Fruit fly (Drosophila melanogaster): Measurements from ENCODE around the gene CG33257.

Gene CG33257

DNA sequence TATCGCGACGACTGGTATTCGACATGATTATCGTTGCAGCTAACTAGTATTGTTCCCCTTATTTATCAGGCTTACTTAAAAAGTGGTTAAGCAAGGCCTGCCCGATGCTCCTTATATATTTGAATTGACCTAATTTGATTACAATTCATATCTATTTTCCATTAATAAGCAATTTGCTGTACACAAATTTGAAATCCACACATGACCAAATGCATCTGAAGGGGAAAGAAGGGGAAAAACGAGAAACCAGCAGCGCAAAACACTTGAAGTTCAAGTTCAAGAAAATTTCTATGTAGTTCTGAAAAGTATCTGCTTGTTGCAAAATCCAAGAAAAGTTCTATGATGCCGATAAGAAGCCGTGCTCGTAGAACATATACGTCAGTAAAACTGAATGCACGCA is 19.5 kb upstream of the CG33257 start, which contains the start of the genes CG13040 and CG13039:
Gene CG13040 (minus strand): TSS at position 101 of the 400 bp plus-strand sequence.
Gene CG13039 (minus strand): TSS at position 106 of the 400 bp plus-strand sequence.
- no peak for TF ChIP-seq Sin3A (optimal IDR thresholded peaks at IDR 0.05)
- no peak for TF ChIP-seq insv (optimal IDR thresholded peaks at IDR 0.05)
- TF ChIP-seq ttk (optimal IDR thresholded peaks at IDR 0.05), result no peak

DNA sequence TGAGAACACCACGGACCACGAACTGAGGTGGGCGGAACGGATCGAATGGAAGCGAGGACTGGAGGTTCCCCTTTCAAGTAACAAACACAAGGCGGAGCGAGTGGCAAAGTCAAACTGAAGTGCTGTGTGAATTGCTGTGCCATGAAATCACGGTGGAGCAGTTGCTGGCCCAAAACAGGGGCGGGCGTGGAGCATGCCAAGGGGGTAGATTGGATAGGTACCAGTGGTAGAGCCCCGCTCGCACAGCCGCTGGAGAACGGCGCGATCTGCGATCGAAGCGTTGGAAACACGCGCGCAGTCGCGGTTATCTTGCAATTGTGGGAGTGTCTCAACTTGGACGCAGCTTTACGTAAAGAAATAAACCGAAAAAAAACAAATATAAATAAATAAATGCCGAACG is 18.3 kb upstream of the CG33257 start, which contains the start of gene CG13038:
Gene CG13038 (minus strand): TSS at position 118 of the 400 bp plus-strand sequence.
- TF ChIP-seq ttk (optimal IDR thresholded peaks at IDR 0.05) (no peak), Sin3A (optimal IDR thresholded peaks at IDR 0.05) (no peak)

DNA sequence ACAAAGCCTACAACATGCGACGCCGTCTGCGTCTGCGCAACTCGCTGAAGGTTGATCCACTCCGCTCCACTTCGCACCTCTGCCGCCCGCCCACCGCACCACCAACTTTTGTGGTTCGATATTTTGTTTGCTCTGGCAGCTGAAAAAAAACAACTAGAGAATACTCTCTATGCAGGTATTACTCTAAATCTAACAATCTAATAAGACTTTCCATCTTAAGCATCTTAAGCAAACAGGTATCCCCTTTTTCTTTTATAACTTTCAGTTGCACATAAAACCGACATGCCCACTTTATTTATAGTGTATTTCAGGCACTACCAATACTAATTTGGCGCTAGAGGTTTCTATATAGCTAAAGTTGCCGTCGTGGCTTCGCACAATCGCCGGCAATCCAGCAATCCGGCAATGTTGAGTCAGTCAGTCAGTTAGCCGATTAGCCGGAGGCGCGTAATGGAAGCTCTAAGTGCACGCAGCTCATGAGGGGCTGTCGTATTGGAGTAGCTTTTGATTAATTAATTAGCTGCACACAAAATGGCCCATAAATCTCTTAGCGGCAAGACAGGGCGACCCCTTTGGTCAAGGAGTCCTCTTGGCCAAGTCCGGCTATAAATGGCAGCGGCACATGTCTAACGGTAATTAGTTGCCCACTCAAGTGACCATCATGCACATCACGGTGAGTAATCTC is 17.8 kb upstream of the CG33257 start, which contains the start of gene CG13058:
Gene CG13058 (plus strand): TSS at position 635 of the 685 bp plus-strand sequence.
- no peak for TF ChIP-seq Myc (optimal IDR thresholded peaks at IDR 0.05)
- no peak for TF ChIP-seq h (optimal IDR thresholded peaks at IDR 0.05)
- TF ChIP-seq ttk (optimal IDR thresholded peaks at IDR 0.05), result no peak
- TF ChIP-seq insv (optimal IDR thresholded peaks at IDR 0.05), result no peak
- no peak for TF ChIP-seq Sin3A (optimal IDR thresholded peaks at IDR 0.05)
- no peak for TF ChIP-seq psq (optimal IDR thresholded peaks at IDR 0.05)

DNA sequence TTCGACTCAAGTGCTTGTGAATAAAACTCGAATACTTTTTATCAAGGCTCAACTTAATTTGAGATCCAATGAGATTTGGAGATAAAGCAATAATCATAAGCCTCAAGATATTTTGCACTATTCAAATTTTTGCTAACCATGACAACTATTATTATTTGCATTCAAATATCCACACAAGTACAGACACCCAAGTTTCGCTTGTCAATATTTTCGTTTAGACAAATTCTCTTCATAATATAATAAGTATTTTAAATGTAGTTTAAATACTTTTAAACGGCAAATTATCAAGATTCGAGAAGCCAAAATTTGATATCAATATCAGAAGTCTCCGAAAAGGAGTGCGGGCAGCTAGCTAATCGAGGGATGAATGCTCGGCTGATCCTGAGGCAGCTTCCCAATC is 16.6 kb upstream of the CG33257 start, which contains the start of gene CG33061:
Gene CG33061 (plus strand): TSS at position 301 of the 400 bp plus-strand sequence.
- TF ChIP-seq insv (optimal IDR thresholded peaks at IDR 0.05), result no peak
- TF ChIP-seq ttk (optimal IDR thresholded peaks at IDR 0.05), result no peak
- TF ChIP-seq Sin3A (optimal IDR thresholded peaks at IDR 0.05), result no peak
- no peak for TF ChIP-seq Myc (optimal IDR thresholded peaks at IDR 0.05)
- TF ChIP-seq psq (optimal IDR thresholded peaks at IDR 0.05), result no peak
- TF ChIP-seq h (optimal IDR thresholded peaks at IDR 0.05), result no peak

DNA sequence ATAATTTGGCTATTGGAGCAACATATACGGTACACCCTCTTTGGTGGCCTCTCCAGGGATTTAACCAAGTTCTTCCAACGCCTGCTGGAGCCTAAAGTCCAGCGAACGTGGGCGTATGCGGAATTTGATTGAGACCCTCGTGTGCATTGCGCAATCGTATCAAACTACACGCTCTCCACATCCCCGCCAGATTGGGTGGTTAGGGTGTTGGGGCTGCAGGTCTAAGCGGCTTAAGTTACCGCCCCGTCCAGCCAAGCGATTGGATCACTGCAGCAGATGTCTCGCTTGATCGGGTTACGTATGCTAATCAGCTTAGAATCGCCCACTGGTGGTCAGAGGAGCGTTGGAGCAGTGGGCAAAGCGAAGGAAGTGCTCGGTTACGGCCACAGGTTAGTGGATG is 15.4 kb upstream of the CG33257 start, which contains the start of gene CG33060:
Gene CG33060 (plus strand): TSS at position 301 of the 400 bp plus-strand sequence.
- TF ChIP-seq Myc (optimal IDR thresholded peaks at IDR 0.05), result no peak
- no peak for TF ChIP-seq ttk (optimal IDR thresholded peaks at IDR 0.05)
- no peak for TF ChIP-seq insv (optimal IDR thresholded peaks at IDR 0.05)
- TF ChIP-seq Sin3A (optimal IDR thresholded peaks at IDR 0.05), result no peak
- no peak for TF ChIP-seq h (optimal IDR thresholded peaks at IDR 0.05)
- no peak for TF ChIP-seq psq (optimal IDR thresholded peaks at IDR 0.05)

DNA sequence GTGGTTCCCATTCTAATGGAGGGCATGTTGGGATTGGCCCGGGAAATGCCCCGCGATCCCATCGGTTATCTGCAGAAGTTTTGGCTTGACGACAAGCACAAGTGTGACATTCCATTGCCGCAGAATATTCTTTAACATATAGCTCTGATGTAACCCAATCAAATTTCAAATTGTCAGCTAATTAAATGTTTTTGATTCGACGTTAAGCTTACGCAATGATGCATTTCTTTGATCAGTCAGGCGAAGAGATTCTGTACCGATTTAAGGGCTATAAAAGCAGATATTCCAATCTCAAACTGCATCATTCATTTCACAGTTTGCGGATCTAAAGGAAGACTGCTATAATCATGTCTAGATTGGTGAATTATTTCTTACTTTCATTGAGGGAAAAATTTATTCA is 14.5 kb upstream of the CG33257 start, which contains the start of gene retinin:
Gene retinin (plus strand): TSS at position 301 of the 400 bp plus-strand sequence.
- no peak for TF ChIP-seq h (optimal IDR thresholded peaks at IDR 0.05)
- TF ChIP-seq psq (optimal IDR thresholded peaks at IDR 0.05), result no peak
- no peak for TF ChIP-seq Sin3A (optimal IDR thresholded peaks at IDR 0.05)
- no peak for TF ChIP-seq ttk (optimal IDR thresholded peaks at IDR 0.05)
- no peak for TF ChIP-seq Myc (optimal IDR thresholded peaks at IDR 0.05)
- no peak for TF ChIP-seq insv (optimal IDR thresholded peaks at IDR 0.05)

DNA sequence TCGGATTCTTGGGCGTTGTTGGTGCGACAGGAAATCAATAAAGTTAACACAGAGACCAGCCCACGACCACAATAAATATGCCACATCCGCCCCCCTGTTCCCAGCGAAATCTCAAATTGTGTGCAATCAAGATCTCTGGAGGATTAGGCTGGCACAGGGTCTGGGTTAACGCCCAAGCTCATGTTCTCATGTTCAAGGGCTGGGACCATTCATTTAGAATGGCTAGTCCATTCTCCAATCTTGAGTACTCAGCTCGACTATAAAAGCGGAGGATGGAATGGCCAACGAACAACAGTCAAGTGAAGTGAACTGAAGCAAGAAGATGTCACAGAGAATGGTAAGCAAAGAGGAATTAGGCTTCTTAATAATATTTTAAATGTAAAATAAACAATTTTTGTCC is 13.1 kb upstream of the CG33257 start, which contains the start of gene CG13056:
Gene CG13056 (plus strand): TSS at position 301 of the 400 bp plus-strand sequence.
- TF ChIP-seq Myc (optimal IDR thresholded peaks at IDR 0.05), result no peak
- no peak for TF ChIP-seq psq (optimal IDR thresholded peaks at IDR 0.05)
- no peak for TF ChIP-seq Sin3A (optimal IDR thresholded peaks at IDR 0.05)
- TF ChIP-seq ttk (optimal IDR thresholded peaks at IDR 0.05), result no peak
- no peak for TF ChIP-seq h (optimal IDR thresholded peaks at IDR 0.05)
- TF ChIP-seq insv (optimal IDR thresholded peaks at IDR 0.05), result no peak

DNA sequence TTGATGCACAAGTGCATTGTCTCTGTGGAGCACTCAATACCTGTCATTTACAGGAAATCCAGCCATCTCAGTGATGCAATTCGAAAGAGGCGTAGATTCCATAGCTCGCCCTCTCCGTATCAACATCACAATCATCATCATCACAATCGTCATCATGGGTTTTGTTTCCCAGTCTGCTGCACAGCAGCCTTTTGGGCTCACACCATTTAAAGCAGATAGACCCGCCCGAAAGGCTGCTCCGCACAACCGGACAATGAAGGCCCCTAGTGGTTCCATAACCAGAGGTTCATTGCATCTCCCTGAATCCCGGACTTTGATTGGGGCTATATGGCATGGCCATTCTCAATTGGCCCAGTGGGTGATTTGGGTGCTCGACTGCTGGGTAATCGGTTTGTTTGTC is 11.2 kb upstream of the CG33257 start:
- TF ChIP-seq psq (optimal IDR thresholded peaks at IDR 0.05), result no peak
- no peak for TF ChIP-seq insv (optimal IDR thresholded peaks at IDR 0.05)
- TF ChIP-seq h (optimal IDR thresholded peaks at IDR 0.05), result no peak
- TF ChIP-seq Myc (optimal IDR thresholded peaks at IDR 0.05), result no peak
- no peak for TF ChIP-seq Sin3A (optimal IDR thresholded peaks at IDR 0.05)
- no peak for TF ChIP-seq ttk (optimal IDR thresholded peaks at IDR 0.05)

DNA sequence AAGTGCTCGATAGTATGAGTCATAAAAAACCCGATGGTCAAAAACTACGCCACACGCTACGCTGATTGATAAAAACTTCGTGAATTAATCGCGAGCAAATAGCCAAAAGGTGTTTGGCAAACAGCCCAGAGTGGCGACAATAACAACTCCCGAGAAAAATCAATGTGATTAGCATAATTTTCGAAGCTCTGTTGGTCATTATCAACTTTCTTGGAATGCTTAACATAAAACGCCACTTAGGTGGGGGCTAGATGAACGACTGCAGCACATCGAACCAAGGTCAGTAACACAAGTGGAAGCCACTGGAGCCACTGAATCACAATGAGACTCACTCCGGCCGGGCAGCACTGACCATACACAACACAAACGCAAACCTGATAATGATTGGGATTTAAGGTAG is 8.4 kb upstream of the CG33257 start:
- no peak for TF ChIP-seq insv (optimal IDR thresholded peaks at IDR 0.05)
- no peak for TF ChIP-seq psq (optimal IDR thresholded peaks at IDR 0.05)
- TF ChIP-seq Myc (optimal IDR thresholded peaks at IDR 0.05), result no peak
- TF ChIP-seq ttk (optimal IDR thresholded peaks at IDR 0.05), result no peak
- TF ChIP-seq h (optimal IDR thresholded peaks at IDR 0.05), result no peak
- no peak for TF ChIP-seq Sin3A (optimal IDR thresholded peaks at IDR 0.05)

DNA sequence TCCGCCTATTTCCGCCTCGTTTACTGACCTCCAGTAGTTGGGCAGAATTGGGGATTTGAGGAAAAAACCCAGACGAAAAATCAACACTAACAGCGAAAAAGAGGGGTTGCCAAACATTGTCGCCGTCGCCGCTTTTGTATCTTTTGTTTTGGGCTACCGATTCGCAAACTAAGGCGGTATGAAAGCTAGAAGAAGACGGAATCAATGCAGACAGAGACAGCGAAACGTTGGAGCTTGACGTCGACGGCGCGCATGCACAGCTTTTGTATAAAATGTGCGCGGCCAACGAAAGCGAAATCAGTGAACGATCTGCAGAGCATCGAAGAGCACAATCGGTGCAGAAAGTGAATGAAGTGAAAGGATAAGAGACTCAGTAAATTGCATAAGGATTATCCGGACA is 7.4 kb upstream of the CG33257 start, which contains the start of gene CG4998:
Gene CG4998 (plus strand): TSS at position 301 of the 400 bp plus-strand sequence.
- TF ChIP-seq Sin3A (optimal IDR thresholded peaks at IDR 0.05), result no peak
- TF ChIP-seq Myc (optimal IDR thresholded peaks at IDR 0.05), result no peak
- no peak for TF ChIP-seq ttk (optimal IDR thresholded peaks at IDR 0.05)
- no peak for TF ChIP-seq insv (optimal IDR thresholded peaks at IDR 0.05)
- TF ChIP-seq psq (optimal IDR thresholded peaks at IDR 0.05), result no peak
- TF ChIP-seq h (optimal IDR thresholded peaks at IDR 0.05), result no peak

DNA sequence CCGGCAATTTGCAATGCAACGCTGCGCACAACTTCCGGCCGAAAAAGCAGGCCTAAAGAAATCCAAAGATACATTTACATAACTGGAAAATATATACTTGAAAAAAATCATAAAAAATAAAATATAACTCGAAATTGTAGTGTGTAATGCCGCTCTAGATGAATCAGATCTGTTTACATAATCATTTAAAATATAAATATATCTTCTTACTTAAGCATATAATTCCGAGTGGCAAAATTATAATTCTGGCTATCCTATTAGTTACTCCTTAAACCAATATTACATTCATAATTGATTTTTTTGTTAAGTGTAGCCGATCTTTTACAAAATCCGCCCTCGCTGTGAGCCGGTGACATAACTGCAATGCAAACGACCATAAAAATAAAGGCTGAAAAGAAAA is 6.7 kb upstream of the CG33257 start:
- TF ChIP-seq psq (optimal IDR thresholded peaks at IDR 0.05), result no peak
- TF ChIP-seq Myc (optimal IDR thresholded peaks at IDR 0.05), result no peak
- TF ChIP-seq ttk (optimal IDR thresholded peaks at IDR 0.05), result no peak
- no peak for TF ChIP-seq h (optimal IDR thresholded peaks at IDR 0.05)
- no peak for TF ChIP-seq Sin3A (optimal IDR thresholded peaks at IDR 0.05)
- TF ChIP-seq insv (optimal IDR thresholded peaks at IDR 0.05), result no peak

DNA sequence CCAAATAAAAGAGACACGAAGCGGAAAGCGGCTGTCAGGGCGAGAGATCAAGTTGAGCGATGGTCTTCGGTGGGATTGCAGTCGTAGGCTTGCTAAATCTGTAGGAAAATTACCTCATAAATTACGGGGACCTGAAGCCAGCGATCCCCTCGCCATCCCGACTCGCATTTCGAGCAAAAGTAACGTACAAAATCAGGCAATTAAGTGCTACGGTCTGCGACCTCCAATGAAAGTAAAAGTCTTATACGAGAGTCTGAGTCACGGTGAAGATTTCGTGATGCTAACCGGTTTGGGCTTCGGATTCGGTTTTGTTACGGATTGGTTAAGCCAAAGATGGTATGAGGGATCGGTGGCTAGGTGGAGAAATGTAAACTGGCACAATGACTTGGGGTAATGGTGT is 6.2 kb upstream of the CG33257 start:
- no peak for TF ChIP-seq psq (optimal IDR thresholded peaks at IDR 0.05)
- TF ChIP-seq insv (optimal IDR thresholded peaks at IDR 0.05), result no peak
- no peak for TF ChIP-seq Sin3A (optimal IDR thresholded peaks at IDR 0.05)
- no peak for TF ChIP-seq h (optimal IDR thresholded peaks at IDR 0.05)
- TF ChIP-seq ttk (optimal IDR thresholded peaks at IDR 0.05), result no peak
- TF ChIP-seq Myc (optimal IDR thresholded peaks at IDR 0.05), result no peak
